Worm (Caenorhabditis elegans) whole organism, young adult: ENCODE measurements around the gene pptr-2.
A peak's percentile ranks its signal among the peaks of the same experiment; 100 is the strongest.

Experiments used
- B0019.2 ChIP-seq: fragments of 200-800 bp; sonication (Bioruptor generic); conservative IDR thresholded peaks from 2 replicates; pipeline ENCODE4 v1.3.6; 2022; ENCODE audit warnings: missing genetic modification reagents, missing genetic modification characterization, missing compliant biosample characterization
- D2030.7 ChIP-seq: fragments of 200-800 bp; sonication (Bioruptor generic); IDR thresholded peaks from 2 replicates; pipeline ENCODE4 v1.3.6; 2022; ENCODE audit warnings: missing genetic modification reagents, missing genetic modification characterization, missing compliant biosample characterization
- F10E7.11 ChIP-seq: sonication (generic microtip); optimal IDR thresholded peaks from 2 replicates; lab custom pipeline; 2017; ENCODE audit warnings: mild to moderate bottlenecking, missing genetic modification characterization, moderate library complexity, missing compliant biosample characterization
- F23B12.7 ChIP-seq: sonication (generic microtip); optimal IDR thresholded peaks from 2 replicates; lab custom pipeline; 2017; ENCODE audit warnings: missing genetic modification characterization, mild to moderate bottlenecking, missing compliant biosample characterization, antibody characterized with exemption, moderate library complexity; ENCODE audit not compliant: insufficient read depth
- F33H1.4 ChIP-seq: fragments of 200-800 bp; sonication (Bioruptor generic); IDR thresholded peaks from 2 replicates; pipeline ENCODE4 v1.3.6; 2022; ENCODE audit warnings: missing genetic modification reagents, missing genetic modification characterization, missing compliant biosample characterization
- F39B2.1 ChIP-seq: fragments of 200-800 bp; sonication (Bioruptor generic); IDR thresholded peaks from 2 replicates; pipeline ENCODE4 v1.3.6; 2022; ENCODE audit warnings: missing genetic modification reagents, missing genetic modification characterization, missing compliant biosample characterization
- F57A8.1 ChIP-seq: fragments of 200-800 bp; sonication (Bioruptor generic); optimal IDR thresholded peaks from 2 replicates; lab custom pipeline; 2018; ENCODE audit warnings: mild to moderate bottlenecking, missing genetic modification characterization, moderate library complexity, missing compliant biosample characterization
- F57C9.4 ChIP-seq: sonication (generic microtip); optimal IDR thresholded peaks from 2 replicates; lab custom pipeline; 2017; ENCODE audit warnings: mild to moderate bottlenecking, missing genetic modification characterization, missing compliant biosample characterization
- K11D2.4 ChIP-seq: fragments of 200-800 bp; sonication (Bioruptor generic); IDR thresholded peaks from 2 replicates; pipeline ENCODE4 v1.3.6; 2022; ENCODE audit warnings: missing genetic modification reagents, missing genetic modification characterization, missing compliant biosample characterization
- K12H6.12 ChIP-seq: fragments of 200-800 bp; sonication (Bioruptor generic); optimal IDR thresholded peaks from 2 replicates; lab custom pipeline; 2018; ENCODE audit warnings: mild to moderate bottlenecking, missing genetic modification characterization, missing compliant biosample characterization
- Y56A3A.18 ChIP-seq: fragments of 200-800 bp; sonication (Bioruptor generic); IDR thresholded peaks from 2 replicates; pipeline ENCODE4 v1.3.6; 2022; ENCODE audit warnings: missing genetic modification reagents, missing genetic modification characterization, missing compliant biosample characterization
- Y79H2A.3 ChIP-seq: fragments of 200-800 bp; sonication (Bioruptor generic); conservative IDR thresholded peaks from 2 replicates; pipeline ENCODE4 v1.3.6; 2022; ENCODE audit warnings: missing genetic modification reagents, missing genetic modification characterization, missing compliant biosample characterization
- Y95B8A.8 ChIP-seq: fragments of 200-800 bp; sonication (Bioruptor generic); IDR thresholded peaks from 2 replicates; pipeline ENCODE4 v1.3.6; 2022; ENCODE audit warnings: missing genetic modification reagents, missing genetic modification characterization, missing compliant biosample characterization
- ama-1 ChIP-seq, 3 experiments: fragments of 150-350 bp in 1 of 3; sonication (generic microtip) in 2 of 3; optimal IDR thresholded peaks; 2 replicates each; lab custom pipeline; 2014 to 2018; ENCODE audit warnings: missing biosample characterization in 2 of 3, missing genetic modification characterization in 2 of 3, missing genetic modification reagents in 2 of 3
- athp-1 ChIP-seq: sonication (generic microtip); optimal IDR thresholded peaks from 2 replicates; lab custom pipeline; 2017; ENCODE audit warnings: mild to moderate bottlenecking, missing genetic modification characterization, missing compliant biosample characterization
- attf-5 ChIP-seq: fragments of 200-800 bp; sonication (Bioruptor generic); optimal IDR thresholded peaks from 2 replicates; lab custom pipeline; 2018; ENCODE audit warnings: mild to moderate bottlenecking, missing genetic modification characterization, missing compliant biosample characterization
- bed-1 ChIP-seq: fragments of 200-800 bp; sonication (Bioruptor generic); IDR thresholded peaks from 2 replicates; pipeline ENCODE4 v1.3.6; 2022; ENCODE audit warnings: missing genetic modification reagents, missing genetic modification characterization, missing compliant biosample characterization
- cebp-2 ChIP-seq: fragments of 200-800 bp; sonication (Bioruptor generic); IDR thresholded peaks from 2 replicates; pipeline ENCODE4 v1.3.6; 2022; ENCODE audit warnings: missing genetic modification characterization, missing compliant biosample characterization
- ceh-40 ChIP-seq: fragments of 200-800 bp; sonication (Bioruptor generic); IDR thresholded peaks from 2 replicates; pipeline ENCODE4 v1.3.6; 2022; ENCODE audit warnings: missing genetic modification characterization, missing compliant biosample characterization
- die-1 ChIP-seq: sonication (generic microtip); optimal IDR thresholded peaks from 2 replicates; lab custom pipeline; 2016; ENCODE audit warnings: missing genotype, mild to moderate bottlenecking, missing genetic modification characterization, missing compliant biosample characterization
- dox-1 ChIP-seq: fragments of 200-800 bp; sonication (Bioruptor generic); IDR thresholded peaks from 2 replicates; pipeline ENCODE4 v1.3.6; 2022; ENCODE audit warnings: missing genetic modification reagents, missing genetic modification characterization, missing compliant biosample characterization
- dpff-1 ChIP-seq: sonication (generic microtip); optimal IDR thresholded peaks from 2 replicates; lab custom pipeline; 2017; ENCODE audit warnings: mild to moderate bottlenecking, missing genetic modification characterization, missing compliant biosample characterization
- efl-1 ChIP-seq: fragments of 150-350 bp; optimal IDR thresholded peaks from 2 replicates; lab custom pipeline; 2014; ENCODE audit warnings: missing biosample characterization, missing genetic modification reagents, missing genetic modification characterization
- egl-18 ChIP-seq: fragments of 200-800 bp; sonication (Bioruptor generic); IDR thresholded peaks from 2 replicates; pipeline ENCODE4 v1.3.6; 2022; ENCODE audit warnings: missing genetic modification reagents, missing genetic modification characterization, missing compliant biosample characterization
- ekl-4 ChIP-seq: fragments of 200-800 bp; sonication (Bioruptor generic); IDR thresholded peaks from 2 replicates; pipeline ENCODE4 v1.3.6; 2022; ENCODE audit warnings: missing genetic modification reagents, missing genetic modification characterization, missing compliant biosample characterization
- ets-4 ChIP-seq: fragments of 200-800 bp; sonication (Bioruptor generic); optimal IDR thresholded peaks from 2 replicates; lab custom pipeline; 2018; ENCODE audit warnings: mild to moderate bottlenecking, missing genetic modification characterization, missing compliant biosample characterization
- hmg-1.2 ChIP-seq: fragments of 200-800 bp; sonication (Bioruptor generic); IDR thresholded peaks from 2 replicates; pipeline ENCODE4 v1.3.6; 2022; ENCODE audit warnings: missing genetic modification reagents, missing genetic modification characterization, missing compliant biosample characterization
- let-607 ChIP-seq, 2 experiments: fragments of 200-800 bp in 1 of 2; sonication (Bioruptor generic) in 1 of 2; sonication (generic microtip) in 1 of 2; optimal IDR thresholded peaks; 2 replicates each; lab custom pipeline; 2016 to 2018; ENCODE audit warnings: mild to moderate bottlenecking in 2 of 2, missing compliant biosample characterization in 2 of 2, missing genetic modification characterization in 2 of 2, moderate library complexity in 2 of 2, missing genotype in 1 of 2
- lin-35 ChIP-seq, 3 experiments: fragments of 150-350 bp in 2 of 3; sonication (generic microtip) in 1 of 3; optimal IDR thresholded peaks; 2 replicates each; lab custom pipeline; 2014 to 2018; ENCODE audit warnings: missing biosample characterization in 3 of 3, missing genetic modification characterization in 3 of 3, missing genetic modification reagents in 3 of 3
- lsy-27 ChIP-seq: sonication (generic microtip); optimal IDR thresholded peaks from 2 replicates; lab custom pipeline; 2017; ENCODE audit warnings: missing genetic modification characterization, mild to moderate bottlenecking, missing compliant biosample characterization, antibody characterized with exemption, missing genotype, borderline replicate concordance; ENCODE audit not compliant: insufficient read depth
- madf-6 ChIP-seq: fragments of 200-800 bp; sonication (Bioruptor generic); IDR thresholded peaks from 2 replicates; pipeline ENCODE4 v1.3.6; 2022; ENCODE audit warnings: missing genetic modification reagents, missing genetic modification characterization, missing compliant biosample characterization
- mcd-1 ChIP-seq: fragments of 200-800 bp; sonication (Bioruptor generic); IDR thresholded peaks from 2 replicates; pipeline ENCODE4 v1.3.6; 2022; ENCODE audit warnings: missing genetic modification reagents, missing genetic modification characterization, missing compliant biosample characterization
- nhr-27 ChIP-seq: fragments of 200-800 bp; sonication (Bioruptor generic); optimal IDR thresholded peaks from 2 replicates; lab custom pipeline; 2018; ENCODE audit warnings: mild to moderate bottlenecking, missing genetic modification characterization, moderate library complexity, missing compliant biosample characterization
- pbrm-1 ChIP-seq: fragments of 200-800 bp; sonication (Bioruptor generic); IDR thresholded peaks from 2 replicates; pipeline ENCODE4 v1.3.6; 2022; ENCODE audit warnings: missing genetic modification reagents, missing genetic modification characterization, missing compliant biosample characterization
- repo-1 ChIP-seq: sonication (generic microtip); optimal IDR thresholded peaks from 2 replicates; lab custom pipeline; 2017; ENCODE audit warnings: mild to moderate bottlenecking, missing genetic modification characterization, missing compliant biosample characterization
- snpc-1.3 ChIP-seq: sonication (generic microtip); optimal IDR thresholded peaks from 2 replicates; lab custom pipeline; 2017; ENCODE audit warnings: missing genetic modification characterization, mild to moderate bottlenecking, missing compliant biosample characterization, antibody characterized with exemption, moderate library complexity, missing genotype, missing genetic modification reagents; ENCODE audit not compliant: insufficient read depth
- somi-1 ChIP-seq: fragments of 200-800 bp; sonication (Bioruptor generic); optimal IDR thresholded peaks from 2 replicates; lab custom pipeline; 2018; ENCODE audit warnings: mild to moderate bottlenecking, missing genetic modification characterization, missing compliant biosample characterization
- tlf-1 ChIP-seq: fragments of 200-800 bp; sonication (Bioruptor generic); optimal IDR thresholded peaks from 2 replicates; lab custom pipeline; 2018; ENCODE audit warnings: mild to moderate bottlenecking, missing genetic modification characterization, missing compliant biosample characterization
- unc-62 ChIP-seq: fragments of 150-350 bp; optimal IDR thresholded peaks from 2 replicates; lab custom pipeline; 2014; ENCODE audit warnings: missing biosample characterization, missing genetic modification reagents, missing genetic modification characterization
- xnd-1 ChIP-seq: sonication (generic microtip); optimal IDR thresholded peaks from 2 replicates; lab custom pipeline; 2016; ENCODE audit warnings: missing genotype, missing genetic modification reagents, missing genetic modification characterization, missing compliant biosample characterization
- zfh-2 ChIP-seq: fragments of 200-800 bp; sonication (Bioruptor generic); conservative IDR thresholded peaks from 2 replicates; pipeline ENCODE4 v1.3.6; 2022; ENCODE audit warnings: missing genetic modification reagents, missing genetic modification characterization, missing compliant biosample characterization
- ztf-22 ChIP-seq: fragments of 200-800 bp; sonication (Bioruptor generic); optimal IDR thresholded peaks from 2 replicates; lab custom pipeline; 2018; ENCODE audit warnings: mild to moderate bottlenecking, missing genetic modification characterization, moderate library complexity, missing compliant biosample characterization
- ztf-26 ChIP-seq: sonication (generic microtip); optimal IDR thresholded peaks from 2 replicates; lab custom pipeline; 2017; ENCODE audit warnings: missing genetic modification characterization, missing compliant biosample characterization
- ztf-28 ChIP-seq: fragments of 200-800 bp; sonication (Bioruptor generic); IDR thresholded peaks from 2 replicates; pipeline ENCODE4 v1.3.6; 2022; ENCODE audit warnings: missing genetic modification reagents, missing genetic modification characterization, missing compliant biosample characterization
- ztf-3 ChIP-seq: fragments of 200-800 bp; sonication (Bioruptor generic); optimal IDR thresholded peaks from 2 replicates; lab custom pipeline; 2018; ENCODE audit warnings: mild to moderate bottlenecking, missing genetic modification characterization, missing compliant biosample characterization

pptr-2 gene

DNA sequence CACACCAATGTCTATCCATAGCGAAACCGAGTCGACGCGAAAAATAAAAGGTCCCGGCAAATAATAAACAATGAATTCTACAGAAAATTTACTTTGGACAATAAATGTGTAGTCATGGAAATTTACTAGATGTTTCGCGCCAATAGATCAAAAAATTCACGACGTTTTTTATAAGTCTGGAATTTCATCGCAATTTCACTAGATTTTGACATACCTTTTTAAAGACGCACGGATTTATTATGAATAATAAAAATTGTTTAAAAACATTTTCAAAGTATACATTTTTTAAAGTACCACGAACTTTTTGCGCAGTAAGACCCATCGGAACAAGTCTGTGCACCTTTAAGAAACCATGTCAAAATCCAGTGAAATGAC is 41.3 kb upstream of the pptr-2 start (continued):
- TF ChIP-seq let-607 (tag; optimal IDR thresholded peaks at IDR 0.05; lab: Kevin White, UChicago) (no peak), dox-1 (no peak), Y95B8A.8 (no peak), snpc-1.3 (tag; lab: Kevin White, UChicago) (peak; percentile 6), efl-1 (GFP tag; lab: Kevin White, UChicago) (peak; percentile 65), F57C9.4 (tag; lab: Kevin White, UChicago) (no peak), egl-18 (GFP tag; lab: Robert Waterston, UW) (no peak), lin-35 (GFP tag; optimal IDR thresholded peaks at IDR 0.05; lab: Kevin White, UChicago) (peak in 1 of 3 experiments; percentile 16), dpff-1 (tag; lab: Kevin White, UChicago) (peak; percentile 78), K11D2.4 (GFP tag; lab: Robert Waterston, UW) (no peak), madf-6 (GFP tag; lab: Robert Waterston, UW) (peak; percentile 87), F57A8.1 (GFP tag; lab: Kevin White, UChicago) (no peak), xnd-1 (peak; percentile 76), ets-4 (no peak), ama-1 (optimal IDR thresholded peaks at IDR 0.05; lab: Kevin White, UChicago) (no peak), ama-1 (GFP tag; optimal IDR thresholded peaks at IDR 0.05; lab: Kevin White, UChicago) (no peak), F33H1.4 (no peak), die-1 (tag; lab: Kevin White, UChicago) (no peak), ztf-28 (GFP tag; lab: Robert Waterston, UW) (no peak), F23B12.7 (tag; lab: Kevin White, UChicago) (no peak), B0019.2 (GFP tag; lab: Robert Waterston, UW) (no peak), bed-1 (GFP tag; lab: Robert Waterston, UW) (no peak), cebp-2 (no peak), nhr-27 (tag; lab: Kevin White, UChicago) (no peak), ztf-22 (GFP tag; lab: Kevin White, UChicago) (no peak), lsy-27 (tag; lab: Kevin White, UChicago) (no peak), ztf-26 (tag; lab: Kevin White, UChicago) (peak; percentile 11)

DNA sequence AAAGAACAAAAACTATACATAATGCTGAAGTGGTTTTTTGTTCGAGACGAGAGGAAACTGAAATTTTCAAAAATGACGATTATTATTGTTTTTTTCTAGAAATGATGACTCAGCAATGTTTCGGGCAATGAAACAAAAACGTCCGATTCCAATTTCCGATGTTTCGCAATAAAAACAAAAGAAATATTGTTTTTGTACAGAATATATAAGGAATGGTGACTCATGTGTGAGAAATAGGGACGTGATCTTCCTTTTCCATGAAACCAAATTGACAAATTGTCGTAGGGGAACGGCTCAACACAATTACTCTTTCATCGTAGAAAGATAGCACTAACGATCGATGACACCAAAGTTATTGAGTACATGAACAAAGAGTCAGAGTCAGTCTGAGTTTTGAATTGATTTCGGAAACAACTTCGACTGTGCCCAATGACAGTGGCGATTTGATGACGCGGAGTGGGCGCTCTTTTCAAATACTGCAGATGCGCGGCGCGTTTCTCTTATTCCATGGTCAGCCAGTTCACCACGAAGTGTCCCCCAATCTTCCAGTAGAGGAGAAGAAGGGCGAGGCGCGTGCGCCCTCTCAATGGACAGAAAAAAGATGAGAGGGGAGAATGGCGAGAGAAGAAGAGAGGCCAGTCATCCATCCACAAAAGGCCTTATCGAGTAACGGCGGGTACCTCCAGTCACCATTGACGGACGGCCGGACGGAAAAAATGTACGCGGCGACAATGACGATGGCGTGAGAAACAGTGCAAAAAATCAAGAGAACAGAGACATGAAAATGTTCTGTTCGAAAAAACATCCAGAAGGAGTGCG is 40.7 kb upstream of the pptr-2 start:
- TF ChIP-seq tlf-1 (GFP tag; lab: Kevin White, UChicago) = no peak
- TF ChIP-seq F57C9.4 (tag; lab: Kevin White, UChicago) = no peak
- TF ChIP-seq hmg-1.2 (GFP tag; lab: Robert Waterston, UW) = no peak
- TF ChIP-seq ztf-3 = no peak
- TF ChIP-seq repo-1 (tag; lab: Kevin White, UChicago) = no peak
- TF ChIP-seq athp-1 (tag; lab: Kevin White, UChicago) = no peak
- no peak for TF ChIP-seq F23B12.7 (tag; lab: Kevin White, UChicago)
- no peak for TF ChIP-seq F10E7.11 (tag; lab: Kevin White, UChicago)
- TF ChIP-seq F39B2.1 (GFP tag; lab: Robert Waterston, UW) = no peak
- TF ChIP-seq K12H6.12 = peak; percentile 31
- 0 out of 2 replicates have a peak, but pooled peaks have one; percentile 6 for TF ChIP-seq ceh-40 (GFP tag; lab: Robert Waterston, UW)
- TF ChIP-seq attf-5 (GFP tag; lab: Kevin White, UChicago) = peak; percentile 29
- TF ChIP-seq unc-62 (GFP tag; lab: Kevin White, UChicago) = no peak
- TF ChIP-seq ztf-28 (GFP tag; lab: Robert Waterston, UW) = 0 out of 2 replicates have a peak, but pooled peaks have one; percentile 61
- no peak for TF ChIP-seq D2030.7
- peak; percentile 23 for TF ChIP-seq somi-1 (GFP tag; lab: Kevin White, UChicago)
- TF ChIP-seq nhr-27 (tag; lab: Kevin White, UChicago) = peak; percentile 9
- no peak for TF ChIP-seq cebp-2
- peak; percentile 43; the same call in 1 of the 2 replicates for TF ChIP-seq mcd-1 (GFP tag; lab: Robert Waterston, UW)
- TF ChIP-seq zfh-2 (GFP tag; lab: Robert Waterston, UW) = peak; percentile 91
- TF ChIP-seq Y56A3A.18 = peak; percentile 42; the same call in 1 of the 2 replicates
- no peak; the same call in 1 of the 2 replicates for TF ChIP-seq ekl-4 (GFP tag; lab: Robert Waterston, UW)
- no peak for TF ChIP-seq Y79H2A.3 (GFP tag; lab: Robert Waterston, UW)
- TF ChIP-seq pbrm-1 = peak; percentile 28
